Fruit fly (Drosophila melanogaster) S2 (cell line): ENCODE data around the gene zfh1.

Experiments used
- CG8478 ChIP-seq: fragments of >200 bp; optimal IDR thresholded peaks from 2 replicates; lab custom pipeline; 2018
- CTCF ChIP-seq, 2 experiments: fragments of >200 bp; optimal IDR thresholded peaks; 2 replicates each; lab custom pipeline; 2018

- no peak for TF ChIP-seq CG8478 (lab: Kevin White, UChicago)
- TF ChIP-seq CTCF (optimal IDR thresholded peaks at IDR 0.05; lab: Kevin White, UChicago) = peak; percentile 93 to 97
These were observed 23.6 kb downstream of the zfh1 start for dm6 chr3R:30789363-30789762.
